Worm (Caenorhabditis elegans) whole organism, L1 larva: ENCODE measurements around the gene F55F10.1.

ENCODE experiments used
- C04F5.9 ChIP-seq: sonication (generic microtip); optimal IDR thresholded peaks from 2 replicates; lab custom pipeline; 2016; ENCODE audit warnings: missing genetic modification characterization, missing compliant biosample characterization
- C16A3.4 ChIP-seq: fragments of 150-350 bp; optimal IDR thresholded peaks from 2 replicates; lab custom pipeline; 2014; ENCODE audit warnings: missing biosample characterization, missing genetic modification characterization
- C34B4.2 ChIP-seq: sonication (generic microtip); optimal IDR thresholded peaks from 2 replicates; lab custom pipeline; 2017; ENCODE audit warnings: mild to moderate bottlenecking, missing genetic modification characterization, missing compliant biosample characterization
- F16B12.6 ChIP-seq: fragments of 150-350 bp; optimal IDR thresholded peaks from 2 replicates; lab custom pipeline; 2014; ENCODE audit warnings: missing biosample characterization, missing genetic modification characterization
- alr-1 ChIP-seq: fragments of 200-800 bp; sonication (Bioruptor generic); optimal IDR thresholded peaks from 2 replicates; lab custom pipeline; 2018; ENCODE audit warnings: borderline replicate concordance, mild to moderate bottlenecking, missing genetic modification characterization, missing compliant biosample characterization
- aly-2 ChIP-seq: fragments of 150-350 bp; optimal IDR thresholded peaks from 2 replicates; lab custom pipeline; 2014; ENCODE audit warnings: missing biosample characterization, missing genetic modification characterization
- ama-1 ChIP-seq: fragments of 150-350 bp; optimal IDR thresholded peaks from 2 replicates; lab custom pipeline; 2014
- ceh-63 ChIP-seq: fragments of 200-800 bp; sonication (Bioruptor generic); optimal IDR thresholded peaks from 2 replicates; lab custom pipeline; 2018; ENCODE audit warnings: mild to moderate bottlenecking, missing genetic modification characterization, missing compliant biosample characterization
- ceh-8 ChIP-seq: fragments of 200-800 bp; sonication (Bioruptor generic); optimal IDR thresholded peaks from 2 replicates; lab custom pipeline; 2018; ENCODE audit warnings: mild to moderate bottlenecking, missing genetic modification characterization, moderate library complexity, missing compliant biosample characterization
- ceh-82 ChIP-seq, 3 experiments: fragments of 150-350 bp in 1 of 3; sonication (generic microtip) in 2 of 3; optimal IDR thresholded peaks; 2 replicates each; lab custom pipeline; 2014 to 2017; ENCODE audit warnings: missing biosample characterization in 3 of 3, missing genetic modification characterization in 3 of 3
- ceh-90 ChIP-seq: sonication (generic microtip); optimal IDR thresholded peaks from 2 replicates; lab custom pipeline; 2016; ENCODE audit warnings: missing genetic modification characterization, missing compliant biosample characterization
- ces-1 ChIP-seq: fragments of 150-350 bp; optimal IDR thresholded peaks from 2 replicates; lab custom pipeline; 2014; ENCODE audit warnings: missing biosample characterization, missing genetic modification reagents, missing genetic modification characterization
- dpl-1 ChIP-seq, 3 experiments: fragments of 150-350 bp in 2 of 3; sonication (generic microtip) in 1 of 3; optimal IDR thresholded peaks; 2 replicates each; lab custom pipeline; 2014 to 2017; ENCODE audit warnings: missing biosample characterization in 3 of 3, missing genetic modification characterization in 3 of 3, missing genetic modification reagents in 3 of 3
- efl-1 ChIP-seq, 4 experiments: fragments of 150-350 bp; optimal IDR thresholded peaks in 3 of 4; peaks in 1 of 4; 1 replicate in 1 of 4; 2 replicates in 3 of 4; lab custom pipeline; 2014; ENCODE audit warnings: missing biosample characterization in 2 of 4, missing genetic modification characterization in 2 of 4, missing genetic modification reagents in 2 of 4
- egl-13 ChIP-seq: sonication (generic microtip); optimal IDR thresholded peaks from 2 replicates; lab custom pipeline; 2016; ENCODE audit warnings: missing genotype, missing genetic modification reagents, missing genetic modification characterization, missing compliant biosample characterization
- ets-5 ChIP-seq: fragments of 200-800 bp; sonication (Bioruptor generic); IDR thresholded peaks from 2 replicates; pipeline ENCODE4 v1.3.6; 2022; ENCODE audit warnings: missing genetic modification characterization, missing compliant biosample characterization
- fkh-8 ChIP-seq: sonication (generic microtip); optimal IDR thresholded peaks from 2 replicates; lab custom pipeline; 2016; ENCODE audit warnings: mild to moderate bottlenecking, missing genetic modification characterization, missing compliant biosample characterization
- grh-1 ChIP-seq: fragments of 200-800 bp; sonication (Bioruptor generic); IDR thresholded peaks from 2 replicates; pipeline ENCODE4 v1.3.6; 2022; ENCODE audit warnings: missing genetic modification reagents, missing genetic modification characterization, missing compliant biosample characterization
- hlh-17 ChIP-seq: fragments of 200-800 bp; sonication (Bioruptor generic); optimal IDR thresholded peaks from 2 replicates; lab custom pipeline; 2018; ENCODE audit warnings: missing genetic modification characterization, mild to moderate bottlenecking, missing compliant biosample characterization, moderate library complexity, borderline replicate concordance
- hlh-4 ChIP-seq: sonication (generic microtip); optimal IDR thresholded peaks from 2 replicates; lab custom pipeline; 2016; ENCODE audit warnings: mild to moderate bottlenecking, missing genetic modification characterization, missing compliant biosample characterization
- hpl-2 ChIP-seq: fragments of 150-350 bp; optimal IDR thresholded peaks from 2 replicates; lab custom pipeline; 2014; ENCODE audit warnings: missing biosample characterization, missing genetic modification reagents, missing genetic modification characterization
- isw-1 ChIP-seq: fragments of 200-800 bp; sonication (Bioruptor generic); IDR thresholded peaks from 2 replicates; pipeline ENCODE4 v1.3.6; 2022; ENCODE audit warnings: missing genetic modification characterization, missing compliant biosample characterization
- lin-13 ChIP-seq: fragments of 150-350 bp; optimal IDR thresholded peaks from 2 replicates; lab custom pipeline; 2014; ENCODE audit warnings: missing biosample characterization, missing genetic modification reagents, missing genetic modification characterization
- lin-15B ChIP-seq: fragments of 150-350 bp; sonication (generic microtip); optimal IDR thresholded peaks from 3 replicates; lab custom pipeline; 2014; ENCODE audit warnings: missing biosample characterization, missing genetic modification characterization
- lin-39 ChIP-seq: fragments of 150-350 bp; optimal IDR thresholded peaks from 2 replicates; lab custom pipeline; 2014; ENCODE audit warnings: missing biosample characterization, missing genetic modification reagents, missing genetic modification characterization
- lsy-2 ChIP-seq, 2 experiments: fragments of 150-350 bp; optimal IDR thresholded peaks; 2 replicates each; lab custom pipeline; 2014; ENCODE audit warnings: missing biosample characterization in 2 of 2, missing genetic modification characterization in 2 of 2
- mdl-1 ChIP-seq, 2 experiments: fragments of 150-350 bp; optimal IDR thresholded peaks; 2 replicates each; lab custom pipeline; 2014 to 2017; ENCODE audit warnings: missing biosample characterization in 2 of 2, missing genetic modification characterization in 2 of 2, inconsistent platforms in 1 of 2
- mef-2 ChIP-seq: fragments of 150-350 bp; optimal IDR thresholded peaks from 2 replicates; lab custom pipeline; 2014; ENCODE audit warnings: missing biosample characterization, missing genetic modification characterization
- nhr-12 ChIP-seq: sonication (generic microtip); optimal IDR thresholded peaks from 2 replicates; lab custom pipeline; 2017; ENCODE audit warnings: missing biosample characterization, missing genetic modification characterization
- nhr-237 ChIP-seq: fragments of 150-350 bp; optimal IDR thresholded peaks from 2 replicates; lab custom pipeline; 2014; ENCODE audit warnings: missing biosample characterization, missing genetic modification characterization
- nhr-71 ChIP-seq: sonication (generic microtip); optimal IDR thresholded peaks from 2 replicates; lab custom pipeline; 2016; ENCODE audit warnings: mild to moderate bottlenecking, missing genetic modification characterization, moderate library complexity, missing compliant biosample characterization
- nhr-76 ChIP-seq: sonication (generic microtip); optimal IDR thresholded peaks from 2 replicates; lab custom pipeline; 2017; ENCODE audit warnings: missing biosample characterization, missing genetic modification characterization
- nhr-85 ChIP-seq: sonication (generic microtip); peaks from one replicate; lab custom pipeline; 2016; ENCODE audit warnings: missing genetic modification characterization, inconsistent platforms, missing compliant biosample characterization
- nhr-90 ChIP-seq: sonication (generic microtip); optimal IDR thresholded peaks from 2 replicates; lab custom pipeline; 2016; ENCODE audit warnings: mild to moderate bottlenecking, missing genetic modification characterization, missing compliant biosample characterization; ENCODE audit not compliant: poor library complexity
- pag-3 ChIP-seq: sonication (generic microtip); optimal IDR thresholded peaks from 2 replicates; lab custom pipeline; 2017; ENCODE audit warnings: missing genetic modification characterization, mild to moderate bottlenecking, missing compliant biosample characterization, antibody characterized with exemption, borderline replicate concordance; ENCODE audit not compliant: insufficient read depth
- pax-3 ChIP-seq: fragments of 200-800 bp; sonication (Bioruptor generic); optimal IDR thresholded peaks from 2 replicates; lab custom pipeline; 2018; ENCODE audit warnings: mild to moderate bottlenecking, missing genetic modification characterization, moderate library complexity, missing compliant biosample characterization
- pqm-1 ChIP-seq: sonication (generic microtip); optimal IDR thresholded peaks from 3 replicates; lab custom pipeline; 2017; ENCODE audit warnings: missing biosample characterization, missing genetic modification characterization
- rnt-1 ChIP-seq: sonication (generic microtip); optimal IDR thresholded peaks from 2 replicates; lab custom pipeline; 2016; ENCODE audit warnings: mild to moderate bottlenecking, missing genetic modification characterization, moderate library complexity, missing compliant biosample characterization
- swsn-7 ChIP-seq: sonication (generic microtip); optimal IDR thresholded peaks from 2 replicates; lab custom pipeline; 2016; ENCODE audit warnings: missing genetic modification characterization, missing compliant biosample characterization
- tbx-2 ChIP-seq: sonication (generic microtip); optimal IDR thresholded peaks from 2 replicates; lab custom pipeline; 2016; ENCODE audit warnings: missing genetic modification characterization, missing compliant biosample characterization
- tlp-1 ChIP-seq: fragments of 150-350 bp; optimal IDR thresholded peaks from 2 replicates; lab custom pipeline; 2014; ENCODE audit warnings: missing biosample characterization, missing genetic modification characterization
- unc-30 ChIP-seq: sonication (generic microtip); optimal IDR thresholded peaks from 2 replicates; lab custom pipeline; 2017; ENCODE audit warnings: missing biosample characterization, missing genetic modification characterization
- unc-62 ChIP-seq: fragments of 150-350 bp; optimal IDR thresholded peaks from 2 replicates; lab custom pipeline; 2014; ENCODE audit warnings: missing biosample characterization, missing genetic modification reagents, missing genetic modification characterization
- unc-86 ChIP-seq: sonication (generic microtip); optimal IDR thresholded peaks from 2 replicates; lab custom pipeline; 2016; ENCODE audit warnings: missing genetic modification characterization, missing compliant biosample characterization
- unc-98 ChIP-seq: fragments of 200-800 bp; sonication (Bioruptor generic); IDR thresholded peaks from 2 replicates; pipeline ENCODE4 v1.3.6; 2022; ENCODE audit warnings: missing genetic modification characterization, missing compliant biosample characterization
- vab-15 ChIP-seq: sonication (generic microtip); optimal IDR thresholded peaks from 2 replicates; lab custom pipeline; 2017; ENCODE audit warnings: missing genotype, mild to moderate bottlenecking, missing genetic modification characterization, missing compliant biosample characterization
- zag-1 ChIP-seq: fragments of 150-350 bp; optimal IDR thresholded peaks from 2 replicates; lab custom pipeline; 2014; ENCODE audit warnings: missing biosample characterization, missing genetic modification characterization
- zip-4 ChIP-seq: fragments of 200-800 bp; sonication (Bioruptor generic); optimal IDR thresholded peaks from 2 replicates; lab custom pipeline; 2018; ENCODE audit warnings: mild to moderate bottlenecking, missing genetic modification characterization, moderate library complexity, missing compliant biosample characterization
- ztf-11 ChIP-seq, 2 experiments: sonication (generic microtip); optimal IDR thresholded peaks; 2 replicates each; lab custom pipeline; 2016 to 2017; ENCODE audit warnings: missing genetic modification characterization in 2 of 2, missing biosample characterization in 1 of 2, missing compliant biosample characterization in 1 of 2
- ztf-4 ChIP-seq: fragments of 150-350 bp; optimal IDR thresholded peaks from 2 replicates; lab custom pipeline; 2014; ENCODE audit warnings: missing biosample characterization, missing genetic modification characterization

The F55F10.1 gene

DNA sequence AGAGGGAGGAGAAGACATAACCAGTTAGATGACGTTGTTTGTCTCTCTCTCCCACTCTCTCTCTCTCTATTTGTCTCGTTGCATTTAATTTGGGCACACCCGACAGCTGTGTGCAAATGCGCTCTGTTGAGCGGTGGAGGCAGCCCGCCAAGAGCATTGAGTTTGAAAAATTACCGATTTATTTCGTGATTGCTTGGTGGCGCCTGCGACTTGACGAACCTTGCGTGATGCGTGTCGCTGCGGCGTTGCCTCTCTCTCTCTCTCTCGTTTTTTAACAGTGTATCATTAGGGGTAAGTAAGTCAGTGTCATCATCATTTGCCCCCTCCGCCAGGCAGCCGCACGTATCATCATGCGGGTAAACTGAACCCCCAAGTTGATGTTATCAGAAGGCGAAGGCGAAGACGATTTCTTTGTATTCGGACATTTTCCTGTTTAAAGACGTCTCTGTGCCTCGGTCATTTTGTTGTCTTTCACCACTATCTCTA, 45.5 kb downstream of the F55F10.1 start (continued):
- TF ChIP-seq tlp-1 (tag; lab: Kevin White, UChicago) (no peak), hlh-4 (tag; lab: Kevin White, UChicago) (no peak), ceh-8 (GFP tag; lab: Kevin White, UChicago) (no peak), unc-62 (GFP tag; lab: Kevin White, UChicago) (no peak), nhr-90 (peak; percentile 42), nhr-85 (tag; lab: Kevin White, UChicago) (peak; percentile 91), nhr-71 (tag; lab: Kevin White, UChicago) (peak; percentile 87), rnt-1 (tag; lab: Kevin White, UChicago) (peak; percentile 60), mef-2 (peak; percentile 12), ets-5 (GFP tag; lab: Robert Waterston, UW) (no peak), unc-98 (GFP tag; lab: Robert Waterston, UW) (no peak), nhr-12 (tag; lab: Kevin White, UChicago) (no peak), dpl-1 (GFP tag; optimal IDR thresholded peaks at IDR 0.05; lab: Kevin White, UChicago) (peak; percentile 66 to 79 (median 69)), lin-39 (tag; lab: Kevin White, UChicago) (no peak), F16B12.6 (tag; lab: Kevin White, UChicago) (peak; percentile 44), zag-1 (tag; lab: Kevin White, UChicago) (peak; percentile 1)

DNA sequence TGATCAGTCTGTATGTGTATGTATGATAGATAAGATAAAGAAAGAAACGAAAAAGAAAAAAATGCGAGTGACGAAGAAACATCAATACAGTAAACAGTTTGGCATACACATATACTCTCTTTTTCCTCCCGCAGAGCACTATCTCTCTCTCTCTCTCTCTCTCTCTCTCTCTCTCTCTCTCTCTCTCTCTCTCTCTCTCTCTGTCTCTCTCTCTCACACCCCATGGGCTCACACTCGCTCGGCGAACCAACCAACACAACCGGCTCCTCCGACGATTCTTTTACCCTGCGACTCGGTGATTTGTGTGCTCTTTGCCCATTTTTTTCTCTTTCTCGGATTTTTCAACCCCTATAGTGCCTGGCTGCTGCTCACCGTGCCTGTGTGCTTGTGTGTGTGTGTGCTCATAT, 46.4 kb downstream of the F55F10.1 start:
- TF ChIP-seq hpl-2 (GFP tag; lab: Kevin White, UChicago) (no peak), nhr-85 (tag; lab: Kevin White, UChicago) (peak; percentile 54), grh-1 (no peak), ceh-63 (no peak), isw-1 (no peak), pag-3 (tag; lab: Kevin White, UChicago) (no peak), egl-13 (tag; lab: Kevin White, UChicago) (no peak), tbx-2 (tag; lab: Kevin White, UChicago) (peak; percentile 40), ceh-90 (tag; lab: Kevin White, UChicago) (no peak), lin-13 (GFP tag; lab: Kevin White, UChicago) (no peak), unc-30 (tag; lab: Kevin White, UChicago) (no peak), C04F5.9 (tag; lab: Kevin White, UChicago) (no peak), F16B12.6 (tag; lab: Kevin White, UChicago) (no peak), zip-4 (GFP tag; lab: Kevin White, UChicago) (peak; percentile 12), fkh-8 (no peak), mdl-1 (tag; optimal IDR thresholded peaks at IDR 0.05; lab: Kevin White, UChicago) (no peak), nhr-76 (no peak), C16A3.4 (peak; percentile 3), ama-1 (no peak), pqm-1 (tag; lab: Kevin White, UChicago) (no peak), ceh-82 (tag; optimal IDR thresholded peaks at IDR 0.05; lab: Kevin White, UChicago) (no peak), ces-1 (GFP tag; lab: Kevin White, UChicago) (no peak), unc-98 (GFP tag; lab: Robert Waterston, UW) (no peak), pax-3 (tag; lab: Kevin White, UChicago) (no peak), nhr-237 (tag; lab: Kevin White, UChicago) (no peak), lsy-2 (tag; optimal IDR thresholded peaks at IDR 0.05; lab: Kevin White, UChicago) (peak; percentile 43 to 44), ztf-11 (tag; optimal IDR thresholded peaks at IDR 0.05; lab: Kevin White, UChicago) (no peak), unc-62 (GFP tag; lab: Kevin White, UChicago) (no peak), alr-1 (tag; lab: Kevin White, UChicago) (no peak), unc-86 (no peak), C34B4.2 (tag; lab: Kevin White, UChicago) (peak; percentile 48), zag-1 (tag; lab: Kevin White, UChicago) (no peak), ztf-4 (tag; lab: Kevin White, UChicago) (no peak), lin-15B (tag; lab: Kevin White, UChicago) (no peak), vab-15 (tag; lab: Kevin White, UChicago) (no peak), aly-2 (tag; lab: Kevin White, UChicago) (no peak), swsn-7 (tag; lab: Kevin White, UChicago) (peak; percentile 43), efl-1 (optimal IDR thresholded peaks at IDR 0.05; lab: Kevin White, UChicago) (peak; percentile 52 to 54), efl-1 (GFP tag; optimal IDR thresholded peaks at IDR 0.05 in 1 of 2; lab: Kevin White, UChicago) (peak; percentile 12 to 93), hlh-17 (no peak)
